Worm (Caenorhabditis elegans) whole organism, L1 larva: ENCODE data around the gene ZK381.62.
A peak's percentile ranks its signal among the peaks of the same experiment; 100 is the strongest.

Experiments used
- C16A3.4 ChIP-seq: fragments of 150-350 bp; optimal IDR thresholded peaks from 2 replicates; lab custom pipeline; 2014; ENCODE audit warnings: missing biosample characterization, missing genetic modification characterization
- Y116A8C.19 ChIP-seq: sonication (generic microtip); optimal IDR thresholded peaks from 2 replicates; lab custom pipeline; 2016; ENCODE audit warnings: missing compliant biosample characterization, missing genetic modification characterization, borderline replicate concordance
- aly-2 ChIP-seq: fragments of 150-350 bp; optimal IDR thresholded peaks from 2 replicates; lab custom pipeline; 2014; ENCODE audit warnings: missing biosample characterization, missing genetic modification characterization
- blmp-1 ChIP-seq: fragments of 150-350 bp; optimal IDR thresholded peaks from 2 replicates; lab custom pipeline; 2014; ENCODE audit warnings: missing biosample characterization, missing genetic modification characterization
- ceh-63 ChIP-seq: fragments of 200-800 bp; sonication (Bioruptor generic); optimal IDR thresholded peaks from 2 replicates; lab custom pipeline; 2018; ENCODE audit warnings: mild to moderate bottlenecking, missing genetic modification characterization, missing compliant biosample characterization
- ceh-82 ChIP-seq, 3 experiments: fragments of 150-350 bp in 1 of 3; sonication (generic microtip) in 2 of 3; optimal IDR thresholded peaks; 2 replicates each; lab custom pipeline; 2014 to 2017; ENCODE audit warnings: missing biosample characterization in 3 of 3, missing genetic modification characterization in 3 of 3
- dpl-1 ChIP-seq, 3 experiments: fragments of 150-350 bp in 2 of 3; sonication (generic microtip) in 1 of 3; optimal IDR thresholded peaks; 2 replicates each; lab custom pipeline; 2014 to 2017; ENCODE audit warnings: missing biosample characterization in 3 of 3, missing genetic modification characterization in 3 of 3, missing genetic modification reagents in 3 of 3
- dsc-1 ChIP-seq: sonication (generic microtip); optimal IDR thresholded peaks from 2 replicates; lab custom pipeline; 2016; ENCODE audit warnings: mild to moderate bottlenecking, missing genetic modification characterization, missing compliant biosample characterization
- efl-1 ChIP-seq, 4 experiments: fragments of 150-350 bp; optimal IDR thresholded peaks in 3 of 4; peaks in 1 of 4; 1 replicate in 1 of 4; 2 replicates in 3 of 4; lab custom pipeline; 2014; ENCODE audit warnings: missing biosample characterization in 2 of 4, missing genetic modification characterization in 2 of 4, missing genetic modification reagents in 2 of 4
- efl-3 ChIP-seq: fragments of 200-800 bp; sonication (Bioruptor generic); optimal IDR thresholded peaks from 2 replicates; lab custom pipeline; 2018; ENCODE audit warnings: mild to moderate bottlenecking, missing genetic modification characterization, missing compliant biosample characterization
- elt-2 ChIP-seq: sonication (generic microtip); optimal IDR thresholded peaks from 2 replicates; lab custom pipeline; 2016; ENCODE audit warnings: missing genetic modification characterization, mild to moderate bottlenecking, inconsistent platforms, missing compliant biosample characterization, missing genetic modification reagents
- elt-3 ChIP-seq, 6 experiments: fragments of 150-350 bp in 1 of 6; sonication (generic microtip); optimal IDR thresholded peaks; 2 replicates each; lab custom pipeline; 2017 to 2018; ENCODE audit warnings: missing biosample characterization in 6 of 6, missing genetic modification characterization in 6 of 6, inconsistent platforms in 1 of 6
- fkh-8 ChIP-seq: sonication (generic microtip); optimal IDR thresholded peaks from 2 replicates; lab custom pipeline; 2016; ENCODE audit warnings: mild to moderate bottlenecking, missing genetic modification characterization, missing compliant biosample characterization
- irx-1 ChIP-seq: sonication (generic microtip); optimal IDR thresholded peaks from 2 replicates; lab custom pipeline; 2016; ENCODE audit warnings: missing genetic modification characterization, missing compliant biosample characterization
- isw-1 ChIP-seq: fragments of 200-800 bp; sonication (Bioruptor generic); IDR thresholded peaks from 2 replicates; pipeline ENCODE4 v1.3.6; 2022; ENCODE audit warnings: missing genetic modification characterization, missing compliant biosample characterization
- jun-1 ChIP-seq: fragments of 150-350 bp; optimal IDR thresholded peaks from 2 replicates; lab custom pipeline; 2014; ENCODE audit warnings: missing biosample characterization, missing genetic modification reagents, missing genetic modification characterization
- lin-13 ChIP-seq: fragments of 150-350 bp; optimal IDR thresholded peaks from 2 replicates; lab custom pipeline; 2014; ENCODE audit warnings: missing biosample characterization, missing genetic modification reagents, missing genetic modification characterization
- lin-14 ChIP-seq: fragments of 200-800 bp; sonication (Bioruptor generic); optimal IDR thresholded peaks from 2 replicates; lab custom pipeline; 2018; ENCODE audit warnings: mild to moderate bottlenecking, missing genetic modification characterization, moderate library complexity, missing compliant biosample characterization
- lin-35 ChIP-seq, 2 experiments: fragments of 150-350 bp; optimal IDR thresholded peaks; 2 replicates each; lab custom pipeline; 2014; ENCODE audit warnings: missing biosample characterization in 2 of 2, missing genetic modification characterization in 2 of 2, missing genetic modification reagents in 2 of 2
- lsy-2 ChIP-seq, 2 experiments: fragments of 150-350 bp; optimal IDR thresholded peaks; 2 replicates each; lab custom pipeline; 2014; ENCODE audit warnings: missing biosample characterization in 2 of 2, missing genetic modification characterization in 2 of 2
- mab-9 ChIP-seq: fragments of 200-800 bp; sonication (Bioruptor generic); IDR thresholded peaks from 2 replicates; pipeline ENCODE4 v1.3.6; 2022; ENCODE audit warnings: missing genetic modification reagents, missing genetic modification characterization, missing compliant biosample characterization
- mdl-1 ChIP-seq, 2 experiments: fragments of 150-350 bp; optimal IDR thresholded peaks; 2 replicates each; lab custom pipeline; 2014 to 2017; ENCODE audit warnings: missing biosample characterization in 2 of 2, missing genetic modification characterization in 2 of 2, inconsistent platforms in 1 of 2
- mep-1 ChIP-seq: fragments of 150-350 bp; optimal IDR thresholded peaks from 2 replicates; lab custom pipeline; 2014; ENCODE audit warnings: missing biosample characterization, missing genetic modification characterization
- nhr-19 ChIP-seq: fragments of 200-800 bp; sonication (Bioruptor generic); conservative IDR thresholded peaks from 2 replicates; pipeline ENCODE4 v1.3.6; 2022; ENCODE audit warnings: missing genetic modification characterization, missing compliant biosample characterization
- nhr-20 ChIP-seq: sonication (generic microtip); optimal IDR thresholded peaks from 2 replicates; lab custom pipeline; 2016; ENCODE audit warnings: mild to moderate bottlenecking, missing genetic modification characterization, missing compliant biosample characterization
- nhr-237 ChIP-seq: fragments of 150-350 bp; optimal IDR thresholded peaks from 2 replicates; lab custom pipeline; 2014; ENCODE audit warnings: missing biosample characterization, missing genetic modification characterization
- nhr-47 ChIP-seq: sonication (generic microtip); optimal IDR thresholded peaks from 2 replicates; lab custom pipeline; 2016; ENCODE audit warnings: mild to moderate bottlenecking, missing genetic modification characterization, moderate library complexity, missing compliant biosample characterization
- nhr-71 ChIP-seq: sonication (generic microtip); optimal IDR thresholded peaks from 2 replicates; lab custom pipeline; 2016; ENCODE audit warnings: mild to moderate bottlenecking, missing genetic modification characterization, moderate library complexity, missing compliant biosample characterization
- nhr-77 ChIP-seq: fragments of 150-350 bp; optimal IDR thresholded peaks from 2 replicates; lab custom pipeline; 2014; ENCODE audit warnings: missing biosample characterization, missing genetic modification characterization
- nhr-85 ChIP-seq: sonication (generic microtip); peaks from one replicate; lab custom pipeline; 2016; ENCODE audit warnings: missing genetic modification characterization, inconsistent platforms, missing compliant biosample characterization
- nhr-90 ChIP-seq: sonication (generic microtip); optimal IDR thresholded peaks from 2 replicates; lab custom pipeline; 2016; ENCODE audit warnings: mild to moderate bottlenecking, missing genetic modification characterization, missing compliant biosample characterization; ENCODE audit not compliant: poor library complexity
- pag-3 ChIP-seq: sonication (generic microtip); optimal IDR thresholded peaks from 2 replicates; lab custom pipeline; 2017; ENCODE audit warnings: missing genetic modification characterization, mild to moderate bottlenecking, missing compliant biosample characterization, antibody characterized with exemption, borderline replicate concordance; ENCODE audit not compliant: insufficient read depth
- skn-1 ChIP-seq: fragments of 150-350 bp; optimal IDR thresholded peaks from 2 replicates; lab custom pipeline; 2014; ENCODE audit warnings: missing biosample characterization, missing genetic modification characterization
- snpc-4 ChIP-seq: fragments of 150-350 bp; optimal IDR thresholded peaks from 2 replicates; lab custom pipeline; 2014; ENCODE audit warnings: missing biosample characterization, missing genetic modification characterization
- snu-23 ChIP-seq: sonication (generic microtip); optimal IDR thresholded peaks from 2 replicates; lab custom pipeline; 2016; ENCODE audit warnings: missing genetic modification characterization, missing compliant biosample characterization
- swsn-7 ChIP-seq: sonication (generic microtip); optimal IDR thresholded peaks from 2 replicates; lab custom pipeline; 2016; ENCODE audit warnings: missing genetic modification characterization, missing compliant biosample characterization
- tbx-2 ChIP-seq: sonication (generic microtip); optimal IDR thresholded peaks from 2 replicates; lab custom pipeline; 2016; ENCODE audit warnings: missing genetic modification characterization, missing compliant biosample characterization
- unc-130 ChIP-seq: fragments of 150-350 bp; optimal IDR thresholded peaks from 2 replicates; lab custom pipeline; 2017; ENCODE audit warnings: missing biosample characterization, missing genetic modification characterization, inconsistent platforms
- unc-30 ChIP-seq: sonication (generic microtip); optimal IDR thresholded peaks from 2 replicates; lab custom pipeline; 2017; ENCODE audit warnings: missing biosample characterization, missing genetic modification characterization
- unc-86 ChIP-seq: sonication (generic microtip); optimal IDR thresholded peaks from 2 replicates; lab custom pipeline; 2016; ENCODE audit warnings: missing genetic modification characterization, missing compliant biosample characterization
- unc-98 ChIP-seq: fragments of 200-800 bp; sonication (Bioruptor generic); IDR thresholded peaks from 2 replicates; pipeline ENCODE4 v1.3.6; 2022; ENCODE audit warnings: missing genetic modification characterization, missing compliant biosample characterization
- xbp-1 ChIP-seq: sonication (generic microtip); optimal IDR thresholded peaks from 2 replicates; lab custom pipeline; 2016; ENCODE audit warnings: missing genetic modification characterization, missing compliant biosample characterization
- ztf-4 ChIP-seq: fragments of 150-350 bp; optimal IDR thresholded peaks from 2 replicates; lab custom pipeline; 2014; ENCODE audit warnings: missing biosample characterization, missing genetic modification characterization

The ZK381.62 gene

ce11 chrIV:7017123-7017674 is 46.1 kb upstream of the ZK381.62 start, which contains the start of gene gldi-4:
gldi-4 (plus strand) TSS chrIV:7017624.
- TF ChIP-seq Y116A8C.19 (no peak), nhr-77 (no peak), mab-9 (GFP tag; lab: Robert Waterston, UW) (no peak), dsc-1 (tag; lab: Kevin White, UChicago) (no peak), nhr-19 (GFP tag; lab: Robert Waterston, UW) (no peak), pag-3 (tag; lab: Kevin White, UChicago) (no peak), nhr-237 (tag; lab: Kevin White, UChicago) (no peak)

DNA sequence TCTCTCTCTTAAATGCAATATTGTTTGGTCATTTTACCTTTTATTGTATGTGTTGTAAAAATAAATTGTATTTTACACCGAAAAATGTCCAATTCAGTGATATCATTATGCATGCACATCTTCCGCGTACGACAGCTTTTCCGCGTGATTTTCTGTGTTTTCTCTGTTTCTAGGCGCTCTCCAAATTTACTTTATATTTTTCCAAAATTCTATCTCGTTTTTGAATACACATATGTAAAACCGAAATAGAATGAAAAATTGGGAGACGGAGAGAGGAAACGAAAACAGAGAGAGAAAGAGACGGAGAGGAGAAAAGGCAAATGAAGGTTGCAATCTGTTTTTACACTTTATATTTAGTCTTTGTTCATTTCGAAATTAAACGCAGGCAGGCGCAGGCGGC is 45.4 kb upstream of the ZK381.62 start:
- TF ChIP-seq unc-86 (peak; percentile 50), ztf-4 (tag; lab: Kevin White, UChicago) (peak; percentile 10), nhr-90 (no peak), unc-98 (GFP tag; lab: Robert Waterston, UW) (no peak), lin-14 (peak; percentile 86), unc-130 (tag; lab: Kevin White, UChicago) (no peak), dsc-1 (tag; lab: Kevin White, UChicago) (peak; percentile 45), dpl-1 (GFP tag; optimal IDR thresholded peaks at IDR 0.05; lab: Kevin White, UChicago) (peak; percentile 19 to 34 (median 20)), mep-1 (tag; lab: Kevin White, UChicago) (peak; percentile 67), lin-35 (GFP tag; optimal IDR thresholded peaks at IDR 0.05; lab: Kevin White, UChicago) (peak; percentile 27 to 44), mdl-1 (tag; optimal IDR thresholded peaks at IDR 0.05; lab: Kevin White, UChicago) (peak in 1 of 2 experiments; percentile 32), snpc-4 (tag; lab: Kevin White, UChicago) (peak; percentile 12), efl-1 (optimal IDR thresholded peaks at IDR 0.05; lab: Kevin White, UChicago) (peak; percentile 52 to 55), efl-1 (GFP tag; optimal IDR thresholded peaks at IDR 0.05 in 1 of 2; lab: Kevin White, UChicago) (peak; percentile 13 to 75), fkh-8 (tag; lab: Kevin White, UChicago) (peak; percentile 62), isw-1 (GFP tag; lab: Robert Waterston, UW) (peak; percentile 25; the same call in 1 of the 2 replicates), swsn-7 (peak; percentile 48), unc-30 (no peak), irx-1 (tag; lab: Kevin White, UChicago) (peak; percentile 44), blmp-1 (tag; lab: Kevin White, UChicago) (peak; percentile 35), lin-13 (GFP tag; lab: Kevin White, UChicago) (peak; percentile 40), nhr-20 (tag; lab: Kevin White, UChicago) (peak; percentile 42), xbp-1 (peak; percentile 0), elt-2 (tag; lab: Kevin White, UChicago) (peak; percentile 30), tbx-2 (peak; percentile 40), ceh-82 (tag; optimal IDR thresholded peaks at IDR 0.05; lab: Kevin White, UChicago) (peak in 1 of 3 experiments; percentile 29), jun-1 (tag; lab: Kevin White, UChicago) (peak; percentile 49), nhr-71 (tag; lab: Kevin White, UChicago) (peak; percentile 67), aly-2 (tag; lab: Kevin White, UChicago) (no peak), ceh-63 (no peak), mab-9 (GFP tag; lab: Robert Waterston, UW) (no peak), elt-3 (tag; optimal IDR thresholded peaks at IDR 0.05; lab: Kevin White, UChicago) (peak in 1 of 6 experiments; percentile 44), nhr-237 (tag; lab: Kevin White, UChicago) (no peak), nhr-47 (tag; lab: Kevin White, UChicago) (peak; percentile 65), efl-3 (GFP tag; lab: Kevin White, UChicago) (no peak), nhr-85 (tag; lab: Kevin White, UChicago) (peak; percentile 83), skn-1 (tag; lab: Kevin White, UChicago) (peak; percentile 44), C16A3.4 (tag; lab: Kevin White, UChicago) (peak; percentile 9), lsy-2 (tag; optimal IDR thresholded peaks at IDR 0.05; lab: Kevin White, UChicago) (peak; percentile 41 to 62), snu-23 (GFP tag; lab: Kevin White, UChicago) (peak; percentile 60)
